In the genomic region with DNA sequence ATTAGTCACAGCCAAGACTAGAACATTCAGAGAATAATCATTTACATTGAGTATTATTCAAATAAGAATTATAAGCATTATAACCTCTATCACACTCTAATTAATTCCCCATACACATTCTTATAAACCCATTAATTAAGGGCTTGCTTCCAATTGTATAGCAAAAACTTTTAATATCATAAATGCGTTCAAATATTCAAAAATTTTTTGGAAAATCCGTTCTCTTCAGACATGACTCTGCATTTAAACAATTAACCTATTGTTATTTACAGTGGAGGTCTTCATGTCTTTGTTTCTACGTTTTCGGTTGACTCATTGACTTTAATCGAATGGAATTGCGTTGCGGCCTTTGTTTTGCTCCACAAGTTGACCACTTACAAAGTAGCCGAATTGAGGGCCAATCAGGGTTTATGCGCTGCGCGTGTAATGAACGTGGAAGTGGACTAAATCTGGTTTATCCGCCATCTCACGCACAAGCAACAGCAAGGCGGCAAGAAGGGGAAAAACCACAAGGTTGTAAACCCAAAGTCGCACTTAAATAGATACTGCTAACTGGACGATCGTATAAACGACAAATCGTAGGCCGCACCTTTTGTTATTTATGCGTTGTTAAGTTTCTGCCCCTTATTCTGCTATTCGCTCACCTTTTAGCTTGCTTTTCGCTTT, we compare ENCODE assay signal across 2 fruit fly cellular contexts.
TF ChIP-seq lines count a peak whose summit lies in the region.

No protein-coding gene starts in this region.

TF ChIP-seq in whole organism, embryonic, 481 proteins besides CTCF, POLR2A, EP300 and RAD21 (continued from another document and continues in another):
- TF ChIP-seq CG4424 (GFP tag; optimal IDR thresholded peaks at IDR 0.05; lab: Kevin White, UChicago): no peak
- TF ChIP-seq CG32767 (GFP tag; IDR thresholded peaks at IDR 0.05; lab: Robert Waterston, UW): 0 out of 2 replicates have a peak, but pooled peaks have one; percentile 11
- peak; percentile 65 for TF ChIP-seq CG11695 (GFP tag; IDR thresholded peaks at IDR 0.05; lab: Robert Waterston, UW)
- TF ChIP-seq Hr51 (GFP tag; optimal IDR thresholded peaks at IDR 0.05; lab: Kevin White, UChicago): peak; percentile 17 to 59
- no peak for TF ChIP-seq CG14667 (GFP tag; IDR thresholded peaks at IDR 0.05; lab: Robert Waterston, UW)
- TF ChIP-seq usp (GFP tag; optimal IDR thresholded peaks at IDR 0.05; lab: Kevin White, UChicago): no peak
- no peak for TF ChIP-seq Bteb2 (GFP tag; optimal IDR thresholded peaks at IDR 0.05; lab: Kevin White, UChicago)
- peak; percentile 16 for TF ChIP-seq phol (tag; optimal IDR thresholded peaks at IDR 0.05; lab: Kevin White, UChicago)
- no peak for TF ChIP-seq Ravus (GFP tag; IDR thresholded peaks at IDR 0.05; lab: Robert Waterston, UW)
- TF ChIP-seq CG7745 (tag; optimal IDR thresholded peaks at IDR 0.05; lab: Kevin White, UChicago): no peak
- TF ChIP-seq az2 (GFP tag; optimal IDR thresholded peaks at IDR 0.05; lab: Kevin White, UChicago): no peak
- peak; percentile 8 for TF ChIP-seq grn (GFP tag; optimal IDR thresholded peaks at IDR 0.05; lab: Kevin White, UChicago)
- TF ChIP-seq CG10267 (tag; optimal IDR thresholded peaks at IDR 0.05; lab: Kevin White, UChicago): no peak
- TF ChIP-seq bab2 (GFP tag; optimal IDR thresholded peaks at IDR 0.05; lab: Kevin White, UChicago): no peak
- peak; percentile 11 for TF ChIP-seq CG7987 (GFP tag; optimal IDR thresholded peaks at IDR 0.05; lab: Kevin White, UChicago)
- TF ChIP-seq HLH54F (GFP tag; optimal IDR thresholded peaks at IDR 0.05; lab: Kevin White, UChicago): peak; percentile 45
- TF ChIP-seq CG12071 (GFP tag; optimal IDR thresholded peaks at IDR 0.05; lab: Kevin White, UChicago): peak; percentile 52
- peak; percentile 42; the same call in 1 of the 2 replicates for TF ChIP-seq HLH3B (GFP tag; IDR thresholded peaks at IDR 0.05; lab: Robert Waterston, UW)
- peak; percentile 64 for TF ChIP-seq Awh (GFP tag; IDR thresholded peaks at IDR 0.05; lab: Robert Waterston, UW)
- no peak for TF ChIP-seq CG7556 (GFP tag; optimal IDR thresholded peaks at IDR 0.05; lab: Kevin White, UChicago)
- peak; percentile 55 for TF ChIP-seq Fer2 (tag; optimal IDR thresholded peaks at IDR 0.05; lab: Kevin White, UChicago)
- TF ChIP-seq Adf1 (GFP tag; IDR thresholded peaks at IDR 0.05; lab: Robert Waterston, UW): peak; percentile 60
- no peak for TF ChIP-seq Hmx (GFP tag; optimal IDR thresholded peaks at IDR 0.05; lab: Kevin White, UChicago)
- TF ChIP-seq ATbp (GFP tag; optimal IDR thresholded peaks at IDR 0.05; lab: Kevin White, UChicago): no peak
- TF ChIP-seq ap (GFP tag; IDR thresholded peaks at IDR 0.05; lab: Robert Waterston, UW): no peak
- TF ChIP-seq run (tag; optimal IDR thresholded peaks at IDR 0.05; lab: Kevin White, UChicago): peak; percentile 20
- peak; percentile 82 for TF ChIP-seq CrebB (tag; optimal IDR thresholded peaks at IDR 0.05; lab: Kevin White, UChicago)
- peak; percentile 93 for TF ChIP-seq abd-A (tag; optimal IDR thresholded peaks at IDR 0.05; lab: Kevin White, UChicago)
- TF ChIP-seq ewg (GFP tag; optimal IDR thresholded peaks at IDR 0.05; lab: Kevin White, UChicago): no peak
- TF ChIP-seq bbx (GFP tag; IDR thresholded peaks at IDR 0.05; lab: Robert Waterston, UW; ENCODE audit: partially characterized antibody): no peak
- TF ChIP-seq E2f2 (GFP tag; IDR thresholded peaks at IDR 0.05; lab: Robert Waterston, UW): peak; percentile 9; the same call in 1 of the 2 replicates
- peak; percentile 79 for TF ChIP-seq ftz-f1 (GFP tag; optimal IDR thresholded peaks at IDR 0.05; lab: Kevin White, UChicago)
- TF ChIP-seq BtbVII (GFP tag; optimal IDR thresholded peaks at IDR 0.05; lab: Kevin White, UChicago): no peak
- TF ChIP-seq NC2α (GFP tag; optimal IDR thresholded peaks at IDR 0.05; lab: Kevin White, UChicago): no peak
- no peak for TF ChIP-seq CG13123 (GFP tag; optimal IDR thresholded peaks at IDR 0.05; lab: Kevin White, UChicago)
- no peak for TF ChIP-seq CG1647 (GFP tag; optimal IDR thresholded peaks at IDR 0.05; lab: Kevin White, UChicago)
- TF ChIP-seq CG6813 (GFP tag; optimal IDR thresholded peaks at IDR 0.05; lab: Kevin White, UChicago): no peak
- no peak for TF ChIP-seq CG17802 (tag; optimal IDR thresholded peaks at IDR 0.05; lab: Kevin White, UChicago)
- no peak for TF ChIP-seq prd (optimal IDR thresholded peaks at IDR 0.05; lab: Kevin White, UChicago)
- TF ChIP-seq prd (GFP tag; IDR thresholded peaks at IDR 0.05; lab: Robert Waterston, UW): 0 out of 3 replicates have a peak, but pooled peaks have one; percentile 49
- TF ChIP-seq CG16813 (GFP tag; IDR thresholded peaks at IDR 0.05; lab: Robert Waterston, UW; ENCODE audit: partially characterized antibody): no peak
- peak; percentile 14 for TF ChIP-seq Hey (tag; optimal IDR thresholded peaks at IDR 0.05; lab: Kevin White, UChicago)
- TF ChIP-seq Med (GFP tag; lab: Kevin White, UChicago): peak; percentile 95
- TF ChIP-seq CG18476 (GFP tag; optimal IDR thresholded peaks at IDR 0.05; lab: Kevin White, UChicago): no peak
- TF ChIP-seq cas (GFP tag; IDR thresholded peaks at IDR 0.05; lab: Robert Waterston, UW): 0 out of 2 replicates have a peak, but pooled peaks have one; percentile 40
- peak; percentile 59 for TF ChIP-seq Meics (GFP tag; optimal IDR thresholded peaks at IDR 0.05; lab: Kevin White, UChicago)
- no peak for TF ChIP-seq CG34224 (GFP tag; IDR thresholded peaks at IDR 0.05; lab: Robert Waterston, UW; ENCODE audit: partially characterized antibody)
- TF ChIP-seq ara (GFP tag; IDR thresholded peaks at IDR 0.05; lab: Robert Waterston, UW): peak; percentile 72
- TF ChIP-seq tx (GFP tag; optimal IDR thresholded peaks at IDR 0.05; lab: Kevin White, UChicago): peak; percentile 31
- TF ChIP-seq odd (GFP tag; optimal IDR thresholded peaks at IDR 0.05; lab: Kevin White, UChicago): no peak
- TF ChIP-seq tgo (GFP tag; IDR thresholded peaks at IDR 0.05; lab: Robert Waterston, UW): peak; percentile 55
- TF ChIP-seq fd102C (GFP tag; optimal IDR thresholded peaks at IDR 0.05; lab: Kevin White, UChicago): no peak
- peak; percentile 57 for TF ChIP-seq fd3F (GFP tag; optimal IDR thresholded peaks at IDR 0.05; lab: Kevin White, UChicago)
- no peak for TF ChIP-seq CG17829 (tag; optimal IDR thresholded peaks at IDR 0.05; lab: Kevin White, UChicago)
- peak; percentile 44 for TF ChIP-seq H2.0 (GFP tag; IDR thresholded peaks at IDR 0.05; lab: Robert Waterston, UW)
- TF ChIP-seq stc (GFP tag; IDR thresholded peaks at IDR 0.05; lab: Robert Waterston, UW): peak; percentile 57
- no peak for TF ChIP-seq CG6791 (GFP tag; IDR thresholded peaks at IDR 0.05; lab: Robert Waterston, UW; ENCODE audit: partially characterized antibody)
- TF ChIP-seq oc (tag; optimal IDR thresholded peaks at IDR 0.05; lab: Kevin White, UChicago): peak; percentile 59
- TF ChIP-seq CG13894 (tag; optimal IDR thresholded peaks at IDR 0.05; lab: Kevin White, UChicago): peak; percentile 92
- TF ChIP-seq Hsf (GFP tag; optimal IDR thresholded peaks at IDR 0.05; lab: Kevin White, UChicago): peak; percentile 17
- no peak for TF ChIP-seq amos (GFP tag; IDR thresholded peaks at IDR 0.05; lab: Robert Waterston, UW; ENCODE audit: partially characterized antibody)
- TF ChIP-seq ttk (GFP tag; IDR thresholded peaks at IDR 0.05; lab: Robert Waterston, UW): peak; percentile 37; the same call in 1 of the 2 replicates

TF ChIP-seq in whole organism, prepupa, 60 proteins besides CTCF, POLR2A, EP300 and RAD21 (continued from another document):
- peak; percentile 32 for TF ChIP-seq achi (GFP tag; optimal IDR thresholded peaks at IDR 0.05; lab: Kevin White, UChicago)
- peak; percentile 80 for TF ChIP-seq CG6163 (GFP tag; IDR thresholded peaks at IDR 0.05; lab: Robert Waterston, UW)
- TF ChIP-seq CG15336 (GFP tag; IDR thresholded peaks at IDR 0.05; lab: Robert Waterston, UW): peak; percentile 26; the same call in 1 of the 2 replicates
- peak; percentile 11 for TF ChIP-seq net (GFP tag; optimal IDR thresholded peaks at IDR 0.05; lab: Kevin White, UChicago)
- TF ChIP-seq lz (GFP tag; optimal IDR thresholded peaks at IDR 0.05; lab: Kevin White, UChicago): peak; percentile 64
- peak; percentile 22 for TF ChIP-seq CG6792 (GFP tag; optimal IDR thresholded peaks at IDR 0.05; lab: Kevin White, UChicago)
- TF ChIP-seq pdm3 (GFP tag; optimal IDR thresholded peaks at IDR 0.05; lab: Kevin White, UChicago): peak; percentile 48
